Worm (Caenorhabditis elegans) whole organism, late embryonic: ENCODE data around the gene coa-3.

ENCODE experiments used
- C08G9.2 ChIP-seq: sonication (generic microtip); optimal IDR thresholded peaks from 2 replicates; lab custom pipeline; 2016; ENCODE audit warnings: mild to moderate bottlenecking, missing genetic modification characterization, moderate library complexity, missing compliant biosample characterization
- K02D7.2 ChIP-seq: sonication (generic microtip); optimal IDR thresholded peaks from 2 replicates; lab custom pipeline; 2017; ENCODE audit warnings: mild to moderate bottlenecking, missing genetic modification characterization, missing compliant biosample characterization
- dmd-4 ChIP-seq: sonication (generic microtip); optimal IDR thresholded peaks from 2 replicates; lab custom pipeline; 2016; ENCODE audit warnings: borderline replicate concordance, missing genetic modification characterization, missing compliant biosample characterization
- dve-1 ChIP-seq: sonication (generic microtip); optimal IDR thresholded peaks from 2 replicates; lab custom pipeline; 2017; ENCODE audit warnings: antibody characterized with exemption, mild to moderate bottlenecking, missing genetic modification characterization, missing compliant biosample characterization
- fkh-10 ChIP-seq: fragments of 150-350 bp; optimal IDR thresholded peaks from 2 replicates; lab custom pipeline; 2014; ENCODE audit warnings: missing biosample characterization, missing genetic modification reagents, missing genetic modification characterization
- hlh-13 ChIP-seq: fragments of 200-800 bp; sonication (Bioruptor generic); optimal IDR thresholded peaks from 2 replicates; lab custom pipeline; 2018; ENCODE audit warnings: mild to moderate bottlenecking, missing genetic modification characterization, missing compliant biosample characterization
- hlh-30 ChIP-seq: sonication (generic microtip); optimal IDR thresholded peaks from 2 replicates; lab custom pipeline; 2017; ENCODE audit warnings: antibody characterized with exemption, missing genetic modification characterization, missing compliant biosample characterization; ENCODE audit not compliant: insufficient read depth
- pat-9 ChIP-seq: fragments of 200-800 bp; sonication (Bioruptor generic); optimal IDR thresholded peaks from 2 replicates; lab custom pipeline; 2018; ENCODE audit warnings: mild to moderate bottlenecking, missing genetic modification characterization, moderate library complexity, missing compliant biosample characterization
- pha-4 ChIP-seq: fragments of 150-350 bp; optimal IDR thresholded peaks from 2 replicates; lab custom pipeline; 2018; ENCODE audit warnings: missing biosample characterization, missing genetic modification reagents, missing genetic modification characterization
- pqm-1 ChIP-seq: sonication (generic microtip); optimal IDR thresholded peaks from 2 replicates; lab custom pipeline; 2016; ENCODE audit warnings: missing genetic modification characterization, missing compliant biosample characterization
- unc-42 ChIP-seq: sonication (generic microtip); optimal IDR thresholded peaks from 2 replicates; lab custom pipeline; 2016; ENCODE audit warnings: missing genotype, missing genetic modification characterization, missing compliant biosample characterization

DNA sequence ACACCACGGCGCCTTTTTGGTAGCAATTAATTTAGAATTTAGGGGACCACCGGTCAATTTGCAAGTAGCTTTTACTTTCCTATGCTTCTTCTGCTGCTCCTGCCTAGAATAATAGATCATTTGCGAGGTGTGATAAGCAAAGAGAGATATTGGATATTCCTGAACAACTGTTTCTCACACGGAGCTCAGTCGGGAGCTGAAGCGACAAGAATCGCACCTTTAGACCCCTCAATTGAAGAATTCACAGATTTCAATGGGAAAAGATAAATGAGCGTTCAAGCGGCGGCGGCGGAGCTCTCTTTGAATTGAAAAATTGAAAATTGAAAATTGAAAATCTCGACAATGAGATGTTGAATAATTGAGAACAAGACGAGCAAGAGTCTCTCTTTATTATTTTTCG, 29.9 kb downstream of the coa-3 start:
- TF ChIP-seq pha-4 (tag; lab: Kevin White, UChicago) (no peak), C08G9.2 (no peak), dve-1 (tag; lab: Kevin White, UChicago) (no peak), unc-42 (no peak), dmd-4 (tag; lab: Kevin White, UChicago) (no peak), fkh-10 (no peak), hlh-30 (tag; lab: Kevin White, UChicago) (no peak), hlh-13 (GFP tag; lab: Kevin White, UChicago) (no peak), pat-9 (tag; lab: Kevin White, UChicago) (no peak), K02D7.2 (tag; lab: Kevin White, UChicago) (no peak), pqm-1 (tag; lab: Kevin White, UChicago) (no peak)
